Fruit fly (Drosophila melanogaster) Kc167 (cell line): Measurements from ENCODE around the gene shps.

Source experiments
- Myc ChIP-seq: fragments of >200 bp; optimal IDR thresholded peaks from 2 replicates; lab custom pipeline; 2017; ENCODE audit warnings: missing external identifiers
- Sin3A ChIP-seq: fragments of >200 bp; optimal IDR thresholded peaks from 2 replicates; lab custom pipeline; 2018; ENCODE audit warnings: missing external identifiers
- h ChIP-seq: fragments of >200 bp; optimal IDR thresholded peaks from 3 replicates; lab custom pipeline; 2018; ENCODE audit warnings: missing external identifiers
- insv ChIP-seq: fragments of >200 bp; optimal IDR thresholded peaks from 3 replicates; lab custom pipeline; 2018; ENCODE audit warnings: missing external identifiers
- psq ChIP-seq: fragments of >200 bp; optimal IDR thresholded peaks from 2 replicates; lab custom pipeline; 2017; ENCODE audit warnings: missing external identifiers
- ttk ChIP-seq: sonication (Bioruptor generic); optimal IDR thresholded peaks from 2 replicates; lab custom pipeline; 2017; ENCODE audit warnings: missing external identifiers

The shps gene

dm6 chr3R:24272232-24272631, 7.1 kb upstream of the shps start:
- TF ChIP-seq psq (no peak), Myc (lab: Kevin White, UChicago) (no peak), Sin3A (no peak), h (no peak), insv (no peak), ttk (lab: Kevin White, UChicago) (no peak)

dm6 chr3R:24272775-24273290, 6.5 kb upstream of the shps start, which contains the start of gene Orct2:
Orct2 (plus strand) TSS chr3R:24273029.
- TF ChIP-seq ttk (lab: Kevin White, UChicago) (no peak), Sin3A (no peak), Myc (lab: Kevin White, UChicago) (no peak), insv (no peak), h (no peak), psq (no peak)

- TF ChIP-seq h, result no peak
- TF ChIP-seq ttk (lab: Kevin White, UChicago), result peak; percentile 99
Measured at dm6 chr3R:24274212-24274611, 5.2 kb upstream of the shps start.

- TF ChIP-seq insv (no peak), psq (no peak), Myc (lab: Kevin White, UChicago) (no peak), Sin3A (no peak), ttk (lab: Kevin White, UChicago) (no peak), h (no peak)
Measured at dm6 chr3R:24275463-24275862, 3.9 kb upstream of the shps start.

- no peak for TF ChIP-seq Myc (lab: Kevin White, UChicago)
- no peak for TF ChIP-seq h
- TF ChIP-seq ttk (lab: Kevin White, UChicago), result no peak
- no peak for TF ChIP-seq Sin3A
- TF ChIP-seq psq, result no peak
- TF ChIP-seq insv, result no peak
Measured at dm6 chr3R:24276104-24277008, 3.0 kb upstream of the shps start, which contains the start of gene Orct. Orct (plus strand) TSS chr3R:24276260.

dm6 chr3R:24278738-24279137, 634 bp upstream of the shps start:
- TF ChIP-seq Myc (lab: Kevin White, UChicago) (no peak), ttk (lab: Kevin White, UChicago) (no peak), Sin3A (no peak), psq (no peak), insv (no peak)

- TF ChIP-seq insv (no peak), h (no peak), Myc (lab: Kevin White, UChicago) (no peak), Sin3A (no peak), ttk (lab: Kevin White, UChicago) (no peak), psq (no peak)
Measured at dm6 chr3R:24282567-24283324, 3.4 kb downstream of the shps start.

dm6 chr3R:24283582-24284085, 4.3 kb downstream of the shps start, which contains the start of gene CG6356:
CG6356 (plus strand) TSS chr3R:24283955.
- TF ChIP-seq psq, result no peak
- TF ChIP-seq h, result no peak
- no peak for TF ChIP-seq Sin3A
- TF ChIP-seq ttk (lab: Kevin White, UChicago), result no peak
- no peak for TF ChIP-seq Myc (lab: Kevin White, UChicago)
- no peak for TF ChIP-seq insv

- TF ChIP-seq h (no peak), psq (no peak), Sin3A (no peak), insv (no peak), Myc (lab: Kevin White, UChicago) (no peak), ttk (lab: Kevin White, UChicago) (no peak)
Measured at dm6 chr3R:24284164-24284563, 4.8 kb downstream of the shps start.

- TF ChIP-seq ttk (lab: Kevin White, UChicago), result no peak
- no peak for TF ChIP-seq Sin3A
Measured at dm6 chr3R:24285423-24285822, 6.1 kb downstream of the shps start.

- TF ChIP-seq ttk (lab: Kevin White, UChicago) (no peak), h (no peak), Myc (lab: Kevin White, UChicago) (no peak), Sin3A (no peak), psq (no peak), insv (no peak)
Measured at dm6 chr3R:24287157-24287556, 7.8 kb downstream of the shps start.

dm6 chr3R:24289768-24290349, 10.5 kb downstream of the shps start, which contains the start of the genes CG34290 and Uck:
CG34290 (minus strand) TSS chr3R:24289818.
Uck (plus strand) TSS chr3R:24290172.
- TF ChIP-seq psq, result no peak
- no peak for TF ChIP-seq insv
- no peak for TF ChIP-seq Sin3A
- no peak for TF ChIP-seq ttk (lab: Kevin White, UChicago)
- TF ChIP-seq Myc (lab: Kevin White, UChicago), result no peak
- TF ChIP-seq h, result no peak
